Fruit fly (Drosophila melanogaster) whole organism, embryonic: ENCODE measurements around the gene CG32845.

ENCODE experiments used
- ATbp ChIP-seq: fragments of 200-800 bp; sonication (Bioruptor generic); optimal IDR thresholded peaks from 2 replicates; lab custom pipeline; 2017; ENCODE audit warnings: missing biosample characterization, mild to moderate bottlenecking, missing genetic modification characterization, missing genetic modification reagents
- Awh ChIP-seq: fragments of 200-800 bp; sonication (Bioruptor generic); IDR thresholded peaks from 2 replicates; pipeline ENCODE4, ENCODE4 v1.3.6; 2022; ENCODE audit warnings: missing biosample characterization, missing genetic modification characterization
- CG10565 ChIP-seq: fragments of 200-800 bp; sonication (Bioruptor generic); optimal IDR thresholded peaks from 3 replicates; lab custom pipeline; 2016; ENCODE audit warnings: missing biosample characterization, mild to moderate bottlenecking, missing genetic modification characterization
- CG11085 ChIP-seq: fragments of 200-800 bp; sonication (Bioruptor generic); IDR thresholded peaks from 2 replicates; pipeline ENCODE4 v1.3.6; 2022; ENCODE audit warnings: missing biosample characterization, missing genetic modification characterization
- CG11247 ChIP-seq: fragments of 200-800 bp; sonication (Bioruptor generic); IDR thresholded peaks from 2 replicates; pipeline ENCODE4 v1.3.6; 2022; ENCODE audit warnings: missing biosample characterization, missing genetic modification characterization
- CG14014 ChIP-seq: fragments of 200-800 bp; sonication (Bioruptor generic); IDR thresholded peaks from 2 replicates; pipeline ENCODE4 v1.3.6; 2022; ENCODE audit warnings: missing biosample characterization, missing genetic modification characterization
- CG14860 ChIP-seq: fragments of 200-800 bp; sonication (Bioruptor generic); IDR thresholded peaks from 3 replicates; pipeline ENCODE4 v1.3.6; 2022; ENCODE audit warnings: missing biosample characterization, missing genetic modification characterization; ENCODE audit not compliant: partially characterized antibody
- CG1792 ChIP-seq: fragments of 200-800 bp; sonication (Bioruptor generic); optimal IDR thresholded peaks from 2 replicates; lab custom pipeline; 2016; ENCODE audit warnings: missing biosample characterization, missing genetic modification characterization
- CG18599 ChIP-seq: fragments of 200-800 bp; sonication (Bioruptor generic); optimal IDR thresholded peaks from 3 replicates; lab custom pipeline; 2017; ENCODE audit warnings: missing biosample characterization, missing genetic modification characterization, mild to moderate bottlenecking, moderate library complexity, missing genetic modification reagents
- CG2202 ChIP-seq: fragments of 200-800 bp; sonication (Bioruptor generic); optimal IDR thresholded peaks from 2 replicates; lab custom pipeline; 2018; ENCODE audit warnings: missing biosample characterization, mild to moderate bottlenecking, missing genetic modification characterization
- CG30431 ChIP-seq: fragments of 200-800 bp; sonication (Bioruptor generic); optimal IDR thresholded peaks from 2 replicates; lab custom pipeline; 2017; ENCODE audit warnings: missing biosample characterization, missing genetic modification characterization
- CG4360 ChIP-seq: fragments of 200-800 bp; sonication (Bioruptor generic); IDR thresholded peaks from 2 replicates; pipeline ENCODE4 v1.3.6; 2022; ENCODE audit warnings: missing biosample characterization, missing genetic modification characterization
- CG4404 ChIP-seq: fragments of 200-800 bp; sonication (Bioruptor generic); IDR thresholded peaks from 2 replicates; pipeline ENCODE4 v1.3.6; 2022; ENCODE audit warnings: missing biosample characterization, missing genetic modification characterization
- CG5953 ChIP-seq: fragments of 200-800 bp; sonication (Bioruptor generic); IDR thresholded peaks from 2 replicates; pipeline ENCODE4 v1.3.6; 2022; ENCODE audit warnings: missing biosample characterization, missing genetic modification characterization
- CG6254 ChIP-seq: fragments of 200-800 bp; sonication (Bioruptor generic); optimal IDR thresholded peaks from 3 replicates; lab custom pipeline; 2017; ENCODE audit warnings: mild to moderate bottlenecking, missing biosample characterization, missing genetic modification reagents, missing genetic modification characterization
- CG6765 ChIP-seq: fragments of 200-800 bp; sonication (Bioruptor generic); optimal IDR thresholded peaks from 3 replicates; lab custom pipeline; 2017; ENCODE audit warnings: missing biosample characterization, mild to moderate bottlenecking, missing genetic modification characterization
- CG9215 ChIP-seq: fragments of 200-800 bp; sonication (Bioruptor generic); IDR thresholded peaks from 2 replicates; pipeline ENCODE4 v1.3.6; 2022; ENCODE audit warnings: missing biosample characterization, missing genetic modification characterization
- D ChIP-seq, 2 experiments: fragments of 200-800 bp in 1 of 2; fragments of >200 bp in 1 of 2; sonication (Bioruptor generic) in 1 of 2; optimal IDR thresholded peaks; 2 replicates in 1 of 2; 3 replicates in 1 of 2; lab custom pipeline; 2017; ENCODE audit warnings: mild to moderate bottlenecking in 1 of 2, missing biosample characterization in 1 of 2, missing genetic modification characterization in 1 of 2, missing genetic modification reagents in 1 of 2
- Deaf1 ChIP-seq: fragments of 200-800 bp; optimal IDR thresholded peaks from 3 replicates; lab custom pipeline; 2019; ENCODE audit warnings: missing biosample characterization, mild to moderate bottlenecking, missing genetic modification characterization, moderate library complexity
- Dll ChIP-seq: fragments of 200-800 bp; sonication (Bioruptor generic); IDR thresholded peaks from 4 replicates; pipeline ENCODE4 v1.3.6; 2022; ENCODE audit warnings: missing biosample characterization, missing genetic modification characterization; ENCODE audit not compliant: partially characterized antibody
- Eip74EF ChIP-seq, 2 experiments: fragments of 200-800 bp in 1 of 2; fragments of >200 bp in 1 of 2; sonication (Bioruptor generic) in 1 of 2; optimal IDR thresholded peaks; 2 replicates each; lab custom pipeline; 2017 to 2019; ENCODE audit warnings: missing biosample characterization in 2 of 2, missing genetic modification characterization in 2 of 2, mild to moderate bottlenecking in 1 of 2, moderate library complexity in 1 of 2
- Elba2 ChIP-seq: fragments of 200-800 bp; sonication (Bioruptor generic); optimal IDR thresholded peaks from 3 replicates; lab custom pipeline; 2016; ENCODE audit warnings: missing biosample characterization, missing genetic modification characterization
- Gsc ChIP-seq: fragments of 200-800 bp; sonication (Bioruptor generic); IDR thresholded peaks from 2 replicates; pipeline ENCODE4 v1.3.6; 2022; ENCODE audit warnings: missing biosample characterization, missing genetic modification characterization
- Hr51 ChIP-seq, 2 experiments: fragments of 200-800 bp; sonication (Bioruptor generic); optimal IDR thresholded peaks; 2 replicates in 1 of 2; 3 replicates in 1 of 2; lab custom pipeline; 2016 to 2018; ENCODE audit warnings: missing biosample characterization in 2 of 2, missing genetic modification characterization in 2 of 2, mild to moderate bottlenecking in 1 of 2, moderate library complexity in 1 of 2
- Lhr ChIP-seq: fragments of 200-800 bp; sonication (Bioruptor generic); optimal IDR thresholded peaks from 3 replicates; lab custom pipeline; 2017; ENCODE audit warnings: mild to moderate bottlenecking, missing biosample characterization, missing genetic modification reagents, missing genetic modification characterization
- MBD-R2 ChIP-seq: fragments of 200-800 bp; sonication (Bioruptor generic); IDR thresholded peaks from 2 replicates; pipeline ENCODE4 v1.3.6; 2022; ENCODE audit warnings: missing biosample characterization, missing genetic modification characterization
- NC2α ChIP-seq: fragments of 200-800 bp; sonication (Bioruptor generic); optimal IDR thresholded peaks from 2 replicates; lab custom pipeline; 2016; ENCODE audit warnings: missing biosample characterization, missing genetic modification characterization
- NFAT ChIP-seq: fragments of 200-800 bp; sonication (Bioruptor generic); IDR thresholded peaks from 2 replicates; pipeline ENCODE4 v1.3.6; 2022; ENCODE audit warnings: missing biosample characterization, missing genetic modification characterization
- Spps ChIP-seq: fragments of 200-800 bp; sonication (Bioruptor generic); optimal IDR thresholded peaks from 2 replicates; lab custom pipeline; 2018; ENCODE audit warnings: missing biosample characterization, mild to moderate bottlenecking, missing genetic modification characterization
- Xbp1 ChIP-seq: fragments of 200-800 bp; sonication (Bioruptor generic); optimal IDR thresholded peaks from 3 replicates; lab custom pipeline; 2016; ENCODE audit warnings: missing biosample characterization, mild to moderate bottlenecking, missing genetic modification characterization
- ap ChIP-seq: fragments of 200-800 bp; sonication (Bioruptor generic); IDR thresholded peaks from 2 replicates; pipeline ENCODE4 v1.3.6; 2022; ENCODE audit warnings: missing biosample characterization, missing genetic modification characterization
- chm ChIP-seq: fragments of 200-800 bp; sonication (Bioruptor generic); IDR thresholded peaks from 2 replicates; pipeline ENCODE4 v1.3.6; 2022; ENCODE audit warnings: missing biosample characterization, missing genetic modification characterization
- da ChIP-seq: fragments of 200-800 bp; sonication (Bioruptor generic); optimal IDR thresholded peaks from 2 replicates; lab custom pipeline; 2016; ENCODE audit warnings: missing biosample characterization, missing genetic modification characterization
- disco-r ChIP-seq: fragments of 200-800 bp; sonication (Bioruptor generic); optimal IDR thresholded peaks from 2 replicates; lab custom pipeline; 2016; ENCODE audit warnings: missing biosample characterization, missing genetic modification characterization
- ems ChIP-seq: fragments of 200-800 bp; sonication (Bioruptor generic); optimal IDR thresholded peaks from 3 replicates; lab custom pipeline; 2016; ENCODE audit warnings: missing biosample characterization, missing genetic modification characterization
- exex ChIP-seq: fragments of 200-800 bp; sonication (Bioruptor generic); optimal IDR thresholded peaks from 4 replicates; lab custom pipeline; 2018; ENCODE audit warnings: missing biosample characterization, mild to moderate bottlenecking, missing genetic modification characterization, moderate library complexity
- fd96Cb ChIP-seq: fragments of 200-800 bp; sonication (Bioruptor generic); optimal IDR thresholded peaks from 2 replicates; lab custom pipeline; 2018; ENCODE audit warnings: missing biosample characterization, mild to moderate bottlenecking, missing genetic modification characterization, moderate library complexity
- fru ChIP-seq: fragments of >200 bp; optimal IDR thresholded peaks from 2 replicates; lab custom pipeline; 2017
- jumu ChIP-seq: fragments of 200-800 bp; sonication (Bioruptor generic); optimal IDR thresholded peaks from 3 replicates; lab custom pipeline; 2016; ENCODE audit warnings: missing biosample characterization, missing genetic modification characterization
- luna ChIP-seq: fragments of 200-800 bp; sonication (Bioruptor generic); optimal IDR thresholded peaks from 2 replicates; lab custom pipeline; 2016; ENCODE audit warnings: missing biosample characterization, missing genetic modification characterization
- nmo ChIP-seq: fragments of 200-800 bp; sonication (Bioruptor generic); optimal IDR thresholded peaks from 2 replicates; lab custom pipeline; 2018; ENCODE audit warnings: missing biosample characterization, mild to moderate bottlenecking, missing genetic modification characterization, moderate library complexity
- otp ChIP-seq: fragments of 200-800 bp; sonication (Bioruptor generic); IDR thresholded peaks from 3 replicates; pipeline ENCODE4, ENCODE4 v1.3.6; 2022; ENCODE audit warnings: missing biosample characterization, missing genetic modification characterization
- p53 ChIP-seq: fragments of 200-800 bp; sonication (Bioruptor generic); optimal IDR thresholded peaks from 2 replicates; lab custom pipeline; 2016; ENCODE audit warnings: missing biosample characterization, missing genetic modification characterization
- pfk ChIP-seq: fragments of 200-800 bp; sonication (Bioruptor generic); optimal IDR thresholded peaks from 2 replicates; lab custom pipeline; 2018; ENCODE audit warnings: missing biosample characterization, mild to moderate bottlenecking, missing genetic modification characterization, moderate library complexity
- shn ChIP-seq: fragments of 200-800 bp; sonication (Bioruptor generic); optimal IDR thresholded peaks from 3 replicates; lab custom pipeline; 2016; ENCODE audit warnings: missing biosample characterization, missing genetic modification characterization
- ssp ChIP-seq: fragments of 200-800 bp; sonication (Bioruptor generic); IDR thresholded peaks from 2 replicates; pipeline ENCODE4 v1.3.6; 2022; ENCODE audit warnings: missing biosample characterization, missing genetic modification characterization
- trh ChIP-seq: fragments of 200-800 bp; sonication (Bioruptor generic); optimal IDR thresholded peaks from 2 replicates; lab custom pipeline; 2016; ENCODE audit warnings: missing biosample characterization, missing genetic modification characterization
- z ChIP-seq: fragments of 200-800 bp; sonication (Bioruptor generic); IDR thresholded peaks from 3 replicates; pipeline ENCODE4 v1.3.6; 2022; ENCODE audit warnings: missing biosample characterization, missing genetic modification characterization
- zen2 ChIP-seq: fragments of 200-800 bp; sonication (Bioruptor generic); IDR thresholded peaks from 3 replicates; pipeline ENCODE4 v1.3.6; 2022; ENCODE audit warnings: missing biosample characterization, missing genetic modification characterization; ENCODE audit not compliant: partially characterized antibody

CG32845 gene

dm6 chr3L:246644-247199 lies 26.5 kb downstream of the CG32845 start (continued):
- TF ChIP-seq Awh (GFP tag; lab: Robert Waterston, UW) (no peak), CG14014 (peak; percentile 60), jumu (GFP tag; lab: Kevin White, UChicago) (peak; percentile 42), zen2 (peak; percentile 41; the same call in 2 of the 3 replicates), exex (tag; lab: Kevin White, UChicago) (no peak), Deaf1 (tag; lab: Kevin White, UChicago) (peak; percentile 100), NC2α (GFP tag; lab: Kevin White, UChicago) (no peak), CG4404 (GFP tag; lab: Robert Waterston, UW) (no peak), Gsc (GFP tag; lab: Robert Waterston, UW) (no peak), CG11247 (GFP tag; lab: Robert Waterston, UW) (no peak; the same call in none of the 2 replicates), CG4360 (GFP tag; lab: Robert Waterston, UW) (no peak), CG9215 (no peak), CG18599 (no peak), Dll (GFP tag; lab: Robert Waterston, UW) (peak; percentile 25; the same call in 2 of the 4 replicates), pfk (GFP tag; lab: Kevin White, UChicago) (peak; percentile 48), trh (no peak), CG14860 (GFP tag; lab: Robert Waterston, UW) (peak; percentile 67), CG6254 (no peak), Eip74EF (GFP tag; optimal IDR thresholded peaks at IDR 0.05; lab: Kevin White, UChicago) (no peak), luna (GFP tag; lab: Kevin White, UChicago) (no peak), CG2202 (no peak), ATbp (GFP tag; lab: Kevin White, UChicago) (no peak), Spps (tag; lab: Kevin White, UChicago) (no peak), CG5953 (GFP tag; lab: Robert Waterston, UW) (peak; percentile 54; the same call in 1 of the 2 replicates), CG10565 (no peak), otp (GFP tag; lab: Robert Waterston, UW) (no peak), z (GFP tag; lab: Robert Waterston, UW) (no peak), ssp (peak; percentile 61), Hr51 (GFP tag; optimal IDR thresholded peaks at IDR 0.05; lab: Kevin White, UChicago) (peak in 1 of 2 experiments; percentile 12), disco-r (no peak), CG11085 (peak; percentile 17; the same call in 1 of the 2 replicates), MBD-R2 (GFP tag; lab: Robert Waterston, UW) (peak; percentile 55), CG1792 (GFP tag; lab: Kevin White, UChicago) (peak; percentile 45), Xbp1 (GFP tag; lab: Kevin White, UChicago) (peak; percentile 62), Elba2 (no peak), ems (peak; percentile 27), CG30431 (GFP tag; lab: Kevin White, UChicago) (no peak), p53 (GFP tag; lab: Kevin White, UChicago) (peak; percentile 17), fru (no peak), ap (GFP tag; lab: Robert Waterston, UW) (no peak), CG6765 (GFP tag; lab: Kevin White, UChicago) (no peak), da (GFP tag; lab: Kevin White, UChicago) (peak; percentile 43), fd96Cb (tag; lab: Kevin White, UChicago) (no peak), Lhr (GFP tag; lab: Kevin White, UChicago) (peak; percentile 83), nmo (GFP tag; lab: Kevin White, UChicago) (peak; percentile 64), chm (peak; percentile 42; the same call in 1 of the 2 replicates), shn (peak; percentile 11), D (optimal IDR thresholded peaks at IDR 0.05; lab: Kevin White, UChicago) (no peak), D (GFP tag; optimal IDR thresholded peaks at IDR 0.05; lab: Kevin White, UChicago) (no peak), NFAT (GFP tag; lab: Robert Waterston, UW) (no peak; the same call in 1 of the 2 replicates)
